Worm (Caenorhabditis elegans) whole organism, L4/young adult: ENCODE data around the gene nspa-9.

Experiments used
- W03F9.2 ChIP-seq: fragments of 150-350 bp; optimal IDR thresholded peaks from 2 replicates; lab custom pipeline; 2014; ENCODE audit warnings: missing biosample characterization, missing genetic modification characterization
- dao-5 ChIP-seq: sonication (generic microtip); optimal IDR thresholded peaks from 2 replicates; lab custom pipeline; 2016; ENCODE audit warnings: missing genotype, missing genetic modification characterization, moderate library complexity, missing compliant biosample characterization
- him-1 ChIP-seq: sonication (generic microtip); optimal IDR thresholded peaks from 2 replicates; lab custom pipeline; 2016; ENCODE audit warnings: missing genotype, missing genetic modification reagents, missing genetic modification characterization, missing compliant biosample characterization

nspa-9 gene

DNA sequence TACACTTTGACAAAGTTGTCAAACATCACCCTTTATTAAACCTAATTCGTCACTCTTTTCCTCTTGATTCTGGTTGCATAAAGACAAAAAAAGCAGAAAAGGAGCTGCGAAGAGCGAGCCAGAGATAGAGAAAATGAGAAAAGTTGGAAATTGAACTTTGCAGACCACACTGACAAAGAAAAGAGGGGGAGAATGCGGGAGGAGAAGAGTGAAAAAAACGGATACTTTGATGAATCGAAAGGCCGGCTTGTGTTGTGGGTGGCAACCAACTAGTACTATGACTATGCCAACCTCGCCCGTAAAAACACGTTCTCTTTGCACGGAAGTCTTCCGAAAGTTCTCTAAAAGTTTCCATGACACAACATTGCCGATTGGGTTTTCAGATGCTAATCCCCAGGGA is 13.2 kb upstream of the nspa-9 start:
- TF ChIP-seq dao-5 (tag; lab: Kevin White, UChicago) (no peak), W03F9.2 (no peak), him-1 (no peak)

DNA sequence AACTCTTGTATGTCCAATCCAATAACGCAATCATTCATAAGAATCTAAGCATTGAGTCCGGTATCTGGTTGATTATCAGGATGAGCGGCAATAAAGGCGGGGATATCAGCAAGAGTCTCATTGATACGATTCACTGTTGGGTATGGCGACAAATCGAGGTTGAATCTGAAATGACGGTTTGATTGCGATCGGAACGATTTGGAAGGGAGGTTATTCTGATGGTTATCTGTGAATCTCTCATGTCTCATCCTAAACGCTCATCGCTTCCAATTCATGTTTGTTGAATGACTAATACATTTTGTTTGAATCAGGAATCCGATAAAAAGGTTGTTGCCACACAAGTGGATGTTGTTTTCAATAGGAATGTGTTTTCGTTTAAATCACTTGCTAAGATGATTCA is 12.4 kb upstream of the nspa-9 start:
- TF ChIP-seq dao-5 (tag; lab: Kevin White, UChicago) (no peak), W03F9.2 (no peak), him-1 (no peak)

DNA sequence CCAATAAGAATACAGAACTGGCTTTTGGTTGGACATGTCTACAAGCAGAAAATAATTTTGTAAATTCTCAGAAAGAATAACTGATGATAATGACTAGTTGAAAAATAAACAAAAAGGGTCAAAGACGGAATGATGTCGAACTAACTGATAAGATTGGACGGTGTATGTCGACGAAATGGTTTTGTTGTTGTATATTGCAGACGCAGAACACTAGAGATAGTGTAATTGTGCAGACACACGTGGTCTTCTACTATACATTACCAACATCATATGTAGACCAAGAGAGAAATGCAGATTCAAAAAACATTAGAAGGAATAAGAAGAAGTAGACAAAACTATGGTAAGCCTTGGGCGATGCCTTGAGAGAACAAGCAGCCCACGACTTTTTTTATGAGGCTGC is 11.1 kb upstream of the nspa-9 start, which contains the start of the genes gst-42 and D1053.2:
Gene gst-42 (minus strand): TSS at position 176 of the 400 bp plus-strand sequence.
Gene D1053.2 (plus strand): TSS at position 391 of the 400 bp plus-strand sequence.
- no peak for TF ChIP-seq dao-5 (tag; lab: Kevin White, UChicago)
- no peak for TF ChIP-seq him-1
- TF ChIP-seq W03F9.2, result peak; percentile 20

DNA sequence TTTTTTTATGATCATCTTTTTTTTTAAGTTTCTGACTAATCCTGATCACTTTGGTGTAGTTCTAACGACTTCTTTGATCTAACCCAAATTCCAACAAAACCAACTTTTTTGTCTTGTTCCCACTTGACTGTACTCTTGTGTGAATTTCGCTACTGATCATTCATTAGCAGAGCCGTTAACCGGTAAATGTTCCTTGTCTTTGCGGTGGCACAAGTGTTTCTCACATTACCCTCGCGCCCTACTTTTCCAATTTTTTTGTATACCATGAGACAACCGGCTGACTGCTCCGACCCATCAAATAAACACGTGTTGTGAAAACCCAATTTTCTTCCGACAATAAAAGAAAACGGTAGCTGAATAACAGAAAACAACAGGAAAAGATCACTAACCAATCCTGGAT is 6.1 kb upstream of the nspa-9 start:
- no peak for TF ChIP-seq W03F9.2

DNA sequence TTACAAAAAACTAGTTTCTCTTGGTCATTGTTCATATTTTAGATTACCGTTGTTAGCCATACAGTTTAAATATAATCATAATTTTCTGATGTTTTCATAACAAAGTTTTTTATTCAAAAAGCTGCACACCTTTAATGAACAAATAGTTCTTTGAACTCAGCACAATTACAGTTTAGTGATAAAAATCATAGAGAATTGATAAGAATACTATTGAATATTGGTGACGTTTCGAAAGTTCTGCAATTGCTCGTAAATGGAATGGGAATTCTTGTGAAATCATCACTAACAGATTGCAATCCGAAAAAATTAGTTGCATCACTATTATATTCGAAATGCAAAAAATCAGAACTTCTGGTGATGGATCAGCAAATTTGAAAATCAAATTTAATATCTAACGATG is 4.7 kb upstream of the nspa-9 start:
- TF ChIP-seq W03F9.2, result no peak
- no peak for TF ChIP-seq him-1
- TF ChIP-seq dao-5 (tag; lab: Kevin White, UChicago), result no peak

DNA sequence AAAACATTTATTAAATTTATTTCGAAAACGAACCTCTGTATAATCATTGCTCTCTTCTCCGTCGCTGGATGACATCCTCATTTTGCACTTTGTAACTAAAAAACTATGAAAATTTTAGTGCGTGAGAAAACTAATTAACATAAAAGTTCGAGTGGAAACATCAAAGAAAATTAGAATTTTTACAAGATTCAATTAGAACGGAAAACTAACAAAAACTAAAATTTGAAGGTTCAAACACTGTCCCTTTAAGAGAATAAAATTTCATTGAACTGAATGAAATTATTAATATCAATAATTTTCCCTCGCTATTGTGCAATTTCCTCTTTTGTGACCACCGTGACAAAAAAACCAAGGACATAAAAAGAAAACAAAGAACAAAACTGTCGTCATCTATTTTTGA is 1.8 kb upstream of the nspa-9 start, which contains the start of gene D1053.3:
Gene D1053.3 (minus strand): TSS at position 101 of the 400 bp plus-strand sequence.
- no peak for TF ChIP-seq dao-5 (tag; lab: Kevin White, UChicago)
- no peak for TF ChIP-seq him-1
- no peak for TF ChIP-seq W03F9.2

DNA sequence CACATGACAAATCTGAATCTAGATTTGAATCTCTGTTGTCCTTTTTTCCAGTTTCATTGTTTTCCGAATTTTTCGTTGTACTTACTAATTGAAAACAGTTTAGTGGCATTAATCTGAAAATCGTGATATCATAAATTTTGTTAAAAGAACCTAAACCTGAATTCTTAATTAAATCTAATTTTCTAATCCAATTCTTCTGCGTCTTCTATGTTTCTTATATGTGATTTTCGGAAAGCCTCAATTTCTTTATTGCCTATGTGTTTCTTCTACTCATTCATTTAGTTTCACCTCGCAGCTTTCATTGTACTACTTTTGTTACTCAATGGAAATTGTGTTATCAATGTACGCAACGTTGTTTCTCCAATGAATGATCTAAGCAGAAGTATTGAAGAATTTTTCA is 4.9 kb downstream of the nspa-9 start:
- TF ChIP-seq dao-5 (tag; lab: Kevin White, UChicago), result no peak
- TF ChIP-seq him-1, result no peak
- TF ChIP-seq W03F9.2, result no peak

DNA sequence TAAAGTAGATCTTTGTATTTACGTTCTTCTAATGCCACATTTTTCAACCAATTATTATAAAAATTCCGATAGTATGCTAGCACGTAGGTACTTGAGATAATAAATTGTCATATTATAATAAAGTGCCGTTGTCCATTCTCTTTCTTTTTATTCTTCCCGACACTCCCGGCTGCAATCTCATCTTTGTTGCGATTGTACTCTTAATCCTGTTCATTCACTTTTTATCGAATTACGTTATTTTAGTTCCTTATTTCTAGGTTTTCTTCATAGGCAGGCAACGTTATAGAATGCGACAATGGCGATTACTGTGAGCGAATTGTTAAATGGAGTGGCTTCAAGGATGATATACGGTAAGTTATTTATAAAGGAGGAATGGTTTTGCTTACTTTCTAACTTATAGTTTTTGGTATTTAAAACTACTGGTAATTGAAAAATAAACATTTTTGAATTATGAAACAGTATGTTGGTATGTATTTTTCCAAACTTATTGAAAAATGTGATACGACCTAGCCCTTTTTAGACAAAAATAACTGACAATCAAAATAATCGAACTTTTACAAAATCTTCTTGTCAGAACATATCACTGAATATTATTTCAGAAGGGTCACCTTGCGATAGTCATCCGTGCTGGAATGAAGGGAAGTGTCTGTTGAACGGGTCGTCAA is 7.1 kb downstream of the nspa-9 start, which contains the start of gene C40H5.2:
Gene C40H5.2 (plus strand): TSS at position 256 of the 665 bp plus-strand sequence.
- TF ChIP-seq dao-5 (tag; lab: Kevin White, UChicago), result no peak
- TF ChIP-seq him-1, result no peak
- TF ChIP-seq W03F9.2, result no peak

DNA sequence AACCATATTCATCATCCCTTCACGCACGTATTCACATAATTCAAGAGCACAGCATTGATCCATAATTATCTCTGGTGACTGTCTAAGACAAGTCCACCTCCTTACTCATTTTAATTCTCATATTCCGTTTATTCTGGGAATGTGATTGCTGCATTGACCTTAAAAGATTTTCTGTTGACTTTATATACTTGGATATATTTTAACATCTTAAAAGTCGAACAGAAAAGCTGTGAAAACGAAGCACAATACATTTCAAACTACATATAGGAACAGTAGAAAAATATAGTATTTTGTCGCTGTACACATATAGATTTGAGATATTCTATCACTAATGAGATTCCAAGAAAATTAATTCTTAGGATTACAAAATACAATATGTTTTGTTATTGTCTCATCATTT is 13.4 kb downstream of the nspa-9 start:
- TF ChIP-seq him-1 (no peak), W03F9.2 (no peak), dao-5 (tag; lab: Kevin White, UChicago) (no peak)

DNA sequence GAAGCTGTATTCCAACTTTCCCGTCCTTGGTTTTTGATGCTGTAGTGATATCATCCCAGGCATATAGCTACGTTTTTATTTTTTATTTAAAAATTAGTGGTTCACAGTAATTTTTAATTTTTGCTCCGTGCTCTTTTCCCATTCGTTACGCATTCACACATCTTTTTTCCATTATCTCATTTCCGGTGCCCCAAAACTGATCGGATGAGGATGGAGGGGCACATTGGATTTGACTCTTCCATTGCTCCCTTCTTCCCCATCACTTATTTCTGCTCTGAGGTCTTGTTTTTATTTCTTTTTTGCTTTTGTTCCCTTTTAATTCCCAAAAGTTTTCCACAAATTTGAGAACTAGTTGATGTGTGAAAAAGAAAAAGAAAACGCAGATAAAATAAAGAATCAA is 14.3 kb downstream of the nspa-9 start:
- no peak for TF ChIP-seq dao-5 (tag; lab: Kevin White, UChicago)

DNA sequence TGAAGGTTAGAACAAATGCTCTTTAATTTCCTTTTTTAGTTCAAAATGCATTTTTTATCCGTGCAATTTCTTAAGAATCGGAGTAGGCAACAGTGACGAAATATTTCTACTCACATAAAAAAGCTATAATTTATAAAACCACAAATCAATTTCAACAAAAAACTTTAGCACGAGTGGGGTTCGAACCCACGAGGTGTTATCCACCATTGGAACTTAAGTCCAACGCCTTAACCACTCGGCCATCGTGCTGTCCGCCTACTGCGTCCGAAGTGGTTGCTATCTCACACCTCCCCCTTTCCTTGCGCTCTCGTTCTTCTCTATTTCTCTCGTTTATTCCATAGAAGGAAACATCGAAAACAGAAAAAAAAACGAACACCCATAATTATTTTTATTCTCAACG is 18.8 kb downstream of the nspa-9 start:
- TF ChIP-seq W03F9.2, result peak; percentile 48
- peak; percentile 90 for TF ChIP-seq him-1
- peak; percentile 86 for TF ChIP-seq dao-5 (tag; lab: Kevin White, UChicago)

DNA sequence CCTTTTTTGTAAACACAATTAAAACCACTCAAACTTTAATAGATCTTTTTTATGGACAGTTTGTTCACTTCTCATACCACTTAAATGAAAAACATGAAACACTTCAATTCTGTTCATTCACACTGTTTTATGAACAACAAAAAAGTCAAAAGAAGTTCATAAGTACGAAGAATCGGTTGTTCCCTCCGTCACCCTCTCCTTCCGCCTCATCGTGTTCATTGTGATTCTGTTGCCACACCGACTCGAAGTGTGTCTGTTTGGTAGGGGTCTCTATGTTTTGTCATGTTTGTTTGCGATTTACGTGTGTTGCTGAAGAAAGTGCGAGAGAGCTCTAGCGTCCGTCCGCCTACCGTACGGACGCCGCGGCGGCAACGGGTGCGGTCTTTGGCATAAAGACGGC is 20.0 kb downstream of the nspa-9 start, which contains the start of gene lact-7:
Gene lact-7 (plus strand): TSS at position 301 of the 400 bp plus-strand sequence.
- TF ChIP-seq W03F9.2, result no peak
- TF ChIP-seq him-1, result no peak
- no peak for TF ChIP-seq dao-5 (tag; lab: Kevin White, UChicago)

DNA sequence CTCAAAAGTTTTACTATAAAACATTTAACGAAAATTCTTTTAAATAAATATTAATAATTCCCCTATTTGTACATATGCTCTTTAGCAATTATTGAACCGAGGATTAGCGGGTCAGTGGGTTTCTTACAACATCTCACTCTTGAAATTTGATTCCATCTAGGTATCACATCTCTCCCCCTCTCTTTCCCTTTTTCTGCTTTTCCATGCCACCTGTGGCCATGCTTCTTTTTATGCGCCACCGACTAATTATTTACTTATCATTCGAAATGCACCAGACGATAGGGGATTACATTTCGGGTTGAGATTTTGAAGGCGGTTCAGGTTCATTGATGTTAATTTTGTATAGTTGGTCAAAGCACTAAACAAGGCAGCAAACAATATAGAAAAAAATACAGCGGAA is 27.0 kb downstream of the nspa-9 start:
- TF ChIP-seq dao-5 (tag; lab: Kevin White, UChicago), result no peak
- no peak for TF ChIP-seq him-1
- TF ChIP-seq W03F9.2, result no peak

DNA sequence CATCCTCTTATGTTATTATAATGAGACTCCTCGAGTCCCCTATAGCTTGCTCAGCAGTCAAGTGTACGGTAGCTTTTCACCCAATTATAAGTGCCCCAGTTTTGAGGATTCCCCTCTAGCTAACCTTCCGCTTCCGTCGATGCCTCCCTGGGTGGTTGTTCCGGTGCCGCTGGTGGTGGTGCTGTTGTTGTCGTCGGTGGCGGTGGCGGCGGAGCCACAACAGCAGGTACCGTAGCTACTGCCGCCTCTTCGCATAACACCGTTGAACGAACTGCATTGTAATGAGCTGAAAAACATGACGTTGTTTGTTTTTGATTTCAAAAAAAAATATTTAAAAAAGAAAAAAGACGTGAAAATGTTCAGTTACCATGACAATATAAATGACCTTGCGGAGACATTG is 27.6 kb downstream of the nspa-9 start:
- no peak for TF ChIP-seq him-1
- no peak for TF ChIP-seq W03F9.2
- TF ChIP-seq dao-5 (tag; lab: Kevin White, UChicago), result no peak

DNA sequence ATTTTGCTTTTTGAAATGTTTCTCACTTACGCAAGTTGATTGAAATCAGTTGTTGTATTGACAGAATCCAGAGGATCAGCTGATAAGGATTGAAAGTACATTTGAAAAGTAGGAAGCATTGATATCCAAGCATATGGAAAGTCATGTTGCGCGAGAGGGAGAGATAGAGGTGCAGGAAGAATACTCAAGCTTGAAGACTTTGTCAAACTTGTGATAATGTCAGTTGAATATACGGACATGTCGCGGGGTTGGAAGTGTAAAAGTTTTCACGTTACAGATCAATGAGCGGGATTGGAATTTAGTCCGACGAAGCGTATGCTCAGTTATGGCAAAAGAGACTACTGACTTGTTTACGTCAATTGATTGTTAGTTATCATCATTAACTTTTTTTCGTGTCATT is 30.4 kb downstream of the nspa-9 start, which contains the start of gene ttx-3:
Gene ttx-3 (minus strand): TSS at position 101 of the 400 bp plus-strand sequence.
- TF ChIP-seq him-1 (no peak), W03F9.2 (no peak), dao-5 (tag; lab: Kevin White, UChicago) (no peak)

DNA sequence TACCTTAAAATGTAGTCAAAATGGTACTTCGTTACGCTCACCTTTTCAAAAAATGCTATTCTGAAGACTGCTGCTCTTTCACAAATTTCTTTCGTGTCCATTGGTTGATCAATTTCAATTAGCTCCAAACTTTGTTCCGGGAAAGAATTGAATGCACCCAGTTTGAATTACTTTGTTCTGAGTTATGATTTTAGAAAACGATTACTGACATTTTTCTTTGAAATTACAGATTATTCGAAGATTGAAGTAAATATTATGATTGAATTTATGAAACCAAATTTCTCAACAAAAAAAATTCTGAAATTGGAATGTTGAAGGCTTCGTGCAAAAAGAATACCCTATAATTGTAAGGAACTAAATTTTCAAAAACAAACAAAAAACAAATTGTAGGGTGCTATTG is 45.4 kb downstream of the nspa-9 start, which contains the start of gene Y102F5A.1:
Gene Y102F5A.1 (minus strand): TSS at position 101 of the 400 bp plus-strand sequence.
- TF ChIP-seq W03F9.2, result no peak
- TF ChIP-seq dao-5 (tag; lab: Kevin White, UChicago), result no peak
